Worm (Caenorhabditis elegans): ENCODE results near the gene T23G5.3.

T23G5.3 gene

DNA sequence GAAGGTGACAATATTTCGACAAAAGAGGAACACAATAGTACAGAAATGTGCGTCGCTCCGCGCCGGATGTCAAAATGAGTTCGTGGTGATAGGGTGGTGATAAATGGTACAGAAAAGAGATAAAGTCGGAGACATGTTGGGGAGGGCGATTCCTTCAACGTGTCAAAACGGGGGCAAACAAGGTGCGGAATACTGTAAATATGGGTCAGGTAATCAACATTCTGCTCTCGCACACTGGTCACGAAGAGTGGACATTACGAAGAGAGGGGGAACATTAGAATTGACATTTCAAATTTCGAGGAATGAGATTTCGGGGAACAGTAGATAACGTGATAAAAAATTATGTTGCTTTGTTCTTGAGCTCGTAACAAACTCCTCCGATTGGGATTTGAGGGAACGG is 31.5 kb downstream of the T23G5.3 start, which contains the start of gene ZC84.6:
Gene ZC84.6, minus strand, starts transcription at position 101 of the 400 bp plus-strand sequence.
- no peak for TF ChIP-seq nhr-28 (tag; optimal IDR thresholded peaks at IDR 0.05)
- TF ChIP-seq C04F5.9 (tag; optimal IDR thresholded peaks at IDR 0.05), result no peak
- TF ChIP-seq nhr-12 (tag; optimal IDR thresholded peaks at IDR 0.05), result no peak
- TF ChIP-seq unc-62 (GFP tag; optimal IDR thresholded peaks at IDR 0.05), result no peak
- no peak for TF ChIP-seq efl-3 (GFP tag; optimal IDR thresholded peaks at IDR 0.05)
- no peak for TF ChIP-seq nhr-47 (tag; optimal IDR thresholded peaks at IDR 0.05)
- no peak for TF ChIP-seq mab-9 (GFP tag; IDR thresholded peaks at IDR 0.05)
- no peak for TF ChIP-seq tbx-2 (tag; optimal IDR thresholded peaks at IDR 0.05)

DNA sequence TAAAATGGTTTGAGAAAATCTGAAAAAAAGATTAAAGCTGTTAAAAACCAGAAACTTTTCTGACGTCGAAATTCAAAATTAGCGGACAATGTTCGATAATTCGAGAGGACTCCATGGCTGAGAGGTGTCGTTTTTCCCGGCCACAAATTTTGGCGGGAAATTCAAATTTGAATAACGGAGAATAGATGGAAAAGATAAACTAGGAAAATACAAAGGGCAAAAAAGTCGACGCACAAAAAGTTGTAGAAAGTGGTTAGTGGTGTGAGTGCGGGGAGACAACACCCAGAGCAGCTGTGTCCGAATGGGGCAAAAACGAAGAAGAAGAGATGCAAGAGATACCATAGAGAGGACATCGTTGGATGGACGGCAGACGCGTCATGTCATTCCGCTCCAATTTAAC is 40.0 kb downstream of the T23G5.3 start, which contains the start of gene cls-3:
Gene cls-3, minus strand, starts transcription at position 19 of the 400 bp plus-strand sequence.
- TF ChIP-seq zip-4 (GFP tag; optimal IDR thresholded peaks at IDR 0.05) (no peak), unc-62 (GFP tag; optimal IDR thresholded peaks at IDR 0.05) (no peak), unc-130 (tag; optimal IDR thresholded peaks at IDR 0.05) (no peak), xbp-1 (tag; optimal IDR thresholded peaks at IDR 0.05) (peak; percentile 45), lin-35 (GFP tag; optimal IDR thresholded peaks at IDR 0.05) (peak; percentile 88 to 92), dsc-1 (tag; optimal IDR thresholded peaks at IDR 0.05) (peak; percentile 62), hlh-4 (tag; optimal IDR thresholded peaks at IDR 0.05) (no peak), ces-1 (GFP tag; optimal IDR thresholded peaks at IDR 0.05) (no peak), egl-13 (tag; optimal IDR thresholded peaks at IDR 0.05) (peak; percentile 13), lir-3 (tag; optimal IDR thresholded peaks at IDR 0.05; ENCODE audit: poor library complexity) (peak; percentile 65), nhr-19 (GFP tag; conservative IDR thresholded peaks at IDR 0.05) (peak; percentile 53), nhr-71 (tag; optimal IDR thresholded peaks at IDR 0.05) (peak; percentile 81), mdl-1 (tag; optimal IDR thresholded peaks at IDR 0.05) (no peak), dpl-1 (GFP tag; optimal IDR thresholded peaks at IDR 0.05) (peak; percentile 88 to 92 (median 90)), sox-4 (tag; optimal IDR thresholded peaks at IDR 0.05) (no peak), vab-15 (tag; optimal IDR thresholded peaks at IDR 0.05) (peak; percentile 21), lin-13 (GFP tag; optimal IDR thresholded peaks at IDR 0.05) (peak; percentile 59), swsn-7 (tag; optimal IDR thresholded peaks at IDR 0.05) (peak; percentile 50), Y116A8C.19 (tag; optimal IDR thresholded peaks at IDR 0.05; ENCODE audit: borderline replicate concordance) (no peak), tlp-1 (tag; optimal IDR thresholded peaks at IDR 0.05) (no peak), mef-2 (tag; optimal IDR thresholded peaks at IDR 0.05) (no peak), irx-1 (tag; optimal IDR thresholded peaks at IDR 0.05) (peak; percentile 33), snpc-4 (tag; optimal IDR thresholded peaks at IDR 0.05) (no peak), pqm-1 (tag; optimal IDR thresholded peaks at IDR 0.05) (no peak), tbx-2 (tag; optimal IDR thresholded peaks at IDR 0.05) (peak; percentile 25), nhr-20 (tag; optimal IDR thresholded peaks at IDR 0.05) (peak; percentile 43), nhr-47 (tag; optimal IDR thresholded peaks at IDR 0.05) (peak; percentile 68), alr-1 (tag; optimal IDR thresholded peaks at IDR 0.05; ENCODE audit: borderline replicate concordance) (no peak), nhr-76 (tag; optimal IDR thresholded peaks at IDR 0.05) (no peak), efl-3 (GFP tag; optimal IDR thresholded peaks at IDR 0.05) (no peak), nhr-90 (tag; optimal IDR thresholded peaks at IDR 0.05; ENCODE audit: poor library complexity) (peak; percentile 47), C34B4.2 (tag; optimal IDR thresholded peaks at IDR 0.05) (no peak), lin-14 (GFP tag; optimal IDR thresholded peaks at IDR 0.05) (peak; percentile 68), lin-15B (tag; optimal IDR thresholded peaks at IDR 0.05) (no peak), lsy-2 (tag; optimal IDR thresholded peaks at IDR 0.05) (peak; percentile 61 to 76), pax-3 (tag; optimal IDR thresholded peaks at IDR 0.05) (no peak), ceh-8 (GFP tag; optimal IDR thresholded peaks at IDR 0.05) (peak; percentile 52), zag-1 (tag; optimal IDR thresholded peaks at IDR 0.05) (no peak), mep-1 (tag; optimal IDR thresholded peaks at IDR 0.05) (peak; percentile 27), unc-86 (tag; optimal IDR thresholded peaks at IDR 0.05) (no peak), F16B12.6 (tag; optimal IDR thresholded peaks at IDR 0.05) (peak; percentile 54), ceh-63 (GFP tag; optimal IDR thresholded peaks at IDR 0.05) (no peak), grh-1 (GFP tag; IDR thresholded peaks at IDR 0.05) (no peak), aha-1 (tag; optimal IDR thresholded peaks at IDR 0.05) (no peak), rnt-1 (tag; optimal IDR thresholded peaks at IDR 0.05) (peak; percentile 88), fkh-10 (GFP tag; optimal IDR thresholded peaks at IDR 0.05) (no peak), blmp-1 (tag; optimal IDR thresholded peaks at IDR 0.05) (no peak)
